Worm (Caenorhabditis elegans): Measurements from ENCODE around the gene K11G12.6.

The K11G12.6 gene

ce11 chrX:6736358-6736991 lies 7.0 kb upstream of the K11G12.6 start:
- TF ChIP-seq lin-40 (tag; optimal IDR thresholded peaks at IDR 0.05), result peak; percentile 63
- TF ChIP-seq nhr-80 (tag; optimal IDR thresholded peaks at IDR 0.05), result peak; percentile 85
- TF ChIP-seq B0336.3 (GFP tag; IDR thresholded peaks at IDR 0.05), result 0 out of 2 replicates have a peak, but pooled peaks have one; percentile 18
- 0 out of 2 replicates have a peak, but pooled peaks have one; percentile 4 for TF ChIP-seq hmg-1.2 (GFP tag; IDR thresholded peaks at IDR 0.05)
- no peak for TF ChIP-seq Y53F4B.3 (GFP tag; IDR thresholded peaks at IDR 0.05)
- no peak for TF ChIP-seq nhr-90 (tag; optimal IDR thresholded peaks at IDR 0.05)
- TF ChIP-seq lin-26 (GFP tag; IDR thresholded peaks at IDR 0.05), result peak; percentile 64; the same call in 1 of the 2 replicates
- TF ChIP-seq ekl-4 (GFP tag; IDR thresholded peaks at IDR 0.05), result peak; percentile 24; the same call in 1 of the 2 replicates
- TF ChIP-seq chd-7 (tag; optimal IDR thresholded peaks at IDR 0.05), result peak; percentile 63
- peak; percentile 51 for TF ChIP-seq dox-1 (GFP tag; IDR thresholded peaks at IDR 0.05)
- TF ChIP-seq hsf-1 (GFP tag; IDR thresholded peaks at IDR 0.05), result no peak
- TF ChIP-seq mes-4 (tag; optimal IDR thresholded peaks at IDR 0.05), result no peak
- peak; percentile 44 for TF ChIP-seq die-1 (tag; optimal IDR thresholded peaks at IDR 0.05)
- no peak for TF ChIP-seq madf-6 (GFP tag; IDR thresholded peaks at IDR 0.05)
- TF ChIP-seq cebp-1 (GFP tag; IDR thresholded peaks at IDR 0.05), result no peak
- TF ChIP-seq cebp-1 (tag; optimal IDR thresholded peaks at IDR 0.05), result peak; percentile 34
- no peak for TF ChIP-seq Y53G8AR.9 (GFP tag; conservative IDR thresholded peaks at IDR 0.05)
- TF ChIP-seq snpc-3.4 (tag; optimal IDR thresholded peaks at IDR 0.05), result no peak
- no peak for TF ChIP-seq lsl-1 (GFP tag; optimal IDR thresholded peaks at IDR 0.05)
- TF ChIP-seq attf-5 (GFP tag; optimal IDR thresholded peaks at IDR 0.05), result peak; percentile 11
- TF ChIP-seq ztf-22 (GFP tag; optimal IDR thresholded peaks at IDR 0.05), result peak; percentile 21
- 0 out of 2 replicates have a peak, but pooled peaks have one; percentile 21 for TF ChIP-seq C06A6.2 (GFP tag; conservative IDR thresholded peaks at IDR 0.05)
- peak; percentile 78 for TF ChIP-seq atf-7 (tag; optimal IDR thresholded peaks at IDR 0.05)
- TF ChIP-seq tbp1 (GFP tag; optimal IDR thresholded peaks at IDR 0.05), result no peak
- no peak for TF ChIP-seq F22D6.2 (tag; optimal IDR thresholded peaks at IDR 0.05)
- no peak for TF ChIP-seq tlf-1 (GFP tag; optimal IDR thresholded peaks at IDR 0.05)
- TF ChIP-seq lag-1 (GFP tag; IDR thresholded peaks at IDR 0.05), result no peak
- peak; percentile 23 for TF ChIP-seq madf-10 (tag; optimal IDR thresholded peaks at IDR 0.05)
- peak; percentile 54 for TF ChIP-seq ztf-26 (tag; optimal IDR thresholded peaks at IDR 0.05)
- peak; percentile 61 for TF ChIP-seq ceh-27 (GFP tag; optimal IDR thresholded peaks at IDR 0.05)
- TF ChIP-seq nfya-1 (tag; optimal IDR thresholded peaks at IDR 0.05; ENCODE audit: borderline replicate concordance, insufficient read depth), result no peak

- TF ChIP-seq cebp-1 (GFP tag; IDR thresholded peaks at IDR 0.05), result no peak
- TF ChIP-seq cebp-1 (tag; optimal IDR thresholded peaks at IDR 0.05), result peak; percentile 50
- TF ChIP-seq C06A6.2 (GFP tag; conservative IDR thresholded peaks at IDR 0.05), result 0 out of 2 replicates have a peak, but pooled peaks have one; percentile 51
- no peak for TF ChIP-seq nfyb-1 (GFP tag; IDR thresholded peaks at IDR 0.05)
- TF ChIP-seq bed-2 (GFP tag; IDR thresholded peaks at IDR 0.05), result no peak
- 0 out of 2 replicates have a peak, but pooled peaks have one; percentile 38 for TF ChIP-seq K11D2.4 (GFP tag; IDR thresholded peaks at IDR 0.05)
- peak; percentile 23 for TF ChIP-seq gei-17 (GFP tag; optimal IDR thresholded peaks at IDR 0.05)
- TF ChIP-seq lin-40 (tag; optimal IDR thresholded peaks at IDR 0.05), result peak; percentile 13
- peak; percentile 62 for TF ChIP-seq somi-1 (GFP tag; optimal IDR thresholded peaks at IDR 0.05)
- no peak for TF ChIP-seq snpc-1.1 (tag; optimal IDR thresholded peaks at IDR 0.05; ENCODE audit: insufficient read depth)
- TF ChIP-seq F55B11.4 (tag; optimal IDR thresholded peaks at IDR 0.05; ENCODE audit: borderline replicate concordance, insufficient read depth), result no peak
- TF ChIP-seq ceh-27 (GFP tag; optimal IDR thresholded peaks at IDR 0.05), result peak; percentile 62
Observed at ce11 chrX:6735494-6735893, 6.0 kb upstream of the K11G12.6 start.
